Worm (Caenorhabditis elegans): Measurements from ENCODE around the gene magu-4.
A peak's percentile ranks its signal among the peaks of the same experiment; 100 is the strongest.

magu-4 gene

ce11 chrIV:10059175-10059574 lies 49.6 kb downstream of the magu-4 start (continued):
- no peak for TF ChIP-seq ces-1 (GFP tag; optimal IDR thresholded peaks at IDR 0.05)
- no peak for TF ChIP-seq arid-1 (GFP tag; conservative IDR thresholded peaks at IDR 0.05)
- peak; percentile 93 for TF ChIP-seq dve-1 (tag; optimal IDR thresholded peaks at IDR 0.05; ENCODE audit: insufficient read depth)
- TF ChIP-seq lin-1 (GFP tag; IDR thresholded peaks at IDR 0.05): 0 out of 2 replicates have a peak, but pooled peaks have one; percentile 11
- no peak for TF ChIP-seq nhr-111 (GFP tag; optimal IDR thresholded peaks at IDR 0.05)
- TF ChIP-seq nhr-6 (tag; optimal IDR thresholded peaks at IDR 0.05): no peak
- TF ChIP-seq zip-11 (GFP tag; IDR thresholded peaks at IDR 0.05): no peak
- TF ChIP-seq attf-4 (tag; optimal IDR thresholded peaks at IDR 0.05): no peak
- no peak for TF ChIP-seq nhr-10 (tag; optimal IDR thresholded peaks at IDR 0.05)
- no peak for TF ChIP-seq aly-2 (tag; optimal IDR thresholded peaks at IDR 0.05)
- TF ChIP-seq daf-19 (GFP tag; conservative IDR thresholded peaks at IDR 0.05): no peak

ce11 chrIV:10060795-10061194 lies 51.2 kb downstream of the magu-4 start:
- TF ChIP-seq aly-2 (tag; optimal IDR thresholded peaks at IDR 0.05) (no peak), T26A8.4 (GFP tag; IDR thresholded peaks at IDR 0.05) (no peak), dmd-9 (GFP tag; IDR thresholded peaks at IDR 0.05) (no peak), zip-11 (GFP tag; IDR thresholded peaks at IDR 0.05) (no peak), nhr-102 (tag; optimal IDR thresholded peaks at IDR 0.05) (no peak), nhr-10 (tag; optimal IDR thresholded peaks at IDR 0.05) (no peak), ceh-44 (GFP tag; IDR thresholded peaks at IDR 0.05) (no peak), dmd-8 (GFP tag; IDR thresholded peaks at IDR 0.05) (no peak), D1046.2 (GFP tag; IDR thresholded peaks at IDR 0.05) (no peak), spr-3 (GFP tag; optimal IDR thresholded peaks at IDR 0.05) (no peak), gei-8 (GFP tag; optimal IDR thresholded peaks at IDR 0.05) (no peak), daf-16 (GFP tag; optimal IDR thresholded peaks at IDR 0.05) (no peak), daf-16 (tag; optimal IDR thresholded peaks at IDR 0.05) (peak; percentile 50), ceh-20 (GFP tag; IDR thresholded peaks at IDR 0.05) (no peak), dve-1 (tag; optimal IDR thresholded peaks at IDR 0.05; ENCODE audit: insufficient read depth) (no peak), hlh-11 (tag; optimal IDR thresholded peaks at IDR 0.05) (no peak), nhr-6 (tag; optimal IDR thresholded peaks at IDR 0.05) (no peak), pqm-1 (tag; optimal IDR thresholded peaks at IDR 0.05) (peak; percentile 2), spr-1 (tag; optimal IDR thresholded peaks at IDR 0.05) (no peak), zag-1 (tag; optimal IDR thresholded peaks at IDR 0.05) (no peak), dmd-6 (GFP tag; IDR thresholded peaks at IDR 0.05) (peak; percentile 34), lin-1 (GFP tag; IDR thresholded peaks at IDR 0.05) (no peak), aha-1 (tag) (peak; percentile 59), snpc-4 (tag; optimal IDR thresholded peaks at IDR 0.05) (no peak), nhr-28 (tag; optimal IDR thresholded peaks at IDR 0.05) (no peak), zip-2 (tag; optimal IDR thresholded peaks at IDR 0.05) (no peak)

- no peak for TF ChIP-seq F26F4.8 (GFP tag; conservative IDR thresholded peaks at IDR 0.05)
- no peak for TF ChIP-seq ztf-11 (tag; optimal IDR thresholded peaks at IDR 0.05)
- TF ChIP-seq Y5F2A.4 (GFP tag; optimal IDR thresholded peaks at IDR 0.05): no peak
- TF ChIP-seq cey-2 (tag; optimal IDR thresholded peaks at IDR 0.05; ENCODE audit: borderline replicate concordance, insufficient read depth): no peak
- TF ChIP-seq F37D6.2 (tag; optimal IDR thresholded peaks at IDR 0.05): no peak
- TF ChIP-seq nhr-111 (GFP tag; optimal IDR thresholded peaks at IDR 0.05): no peak
- no peak for TF ChIP-seq hif-1 (tag; optimal IDR thresholded peaks at IDR 0.05)
- no peak for TF ChIP-seq nhr-237 (tag; optimal IDR thresholded peaks at IDR 0.05)
- peak; percentile 25; the same call in 1 of the 2 replicates for TF ChIP-seq dmd-6 (GFP tag; IDR thresholded peaks at IDR 0.05)
- no peak for TF ChIP-seq dmd-8 (GFP tag; IDR thresholded peaks at IDR 0.05)
- TF ChIP-seq fkh-10 (GFP tag; optimal IDR thresholded peaks at IDR 0.05): peak; percentile 64
- no peak for TF ChIP-seq R02D3.7 (tag; optimal IDR thresholded peaks at IDR 0.05)
- no peak for TF ChIP-seq ces-1 (GFP tag; optimal IDR thresholded peaks at IDR 0.05)
- TF ChIP-seq pqm-1 (tag; optimal IDR thresholded peaks at IDR 0.05): no peak
- TF ChIP-seq php-3 (GFP tag; IDR thresholded peaks at IDR 0.05): no peak
- peak in 1 of 2 experiments; percentile 32 for TF ChIP-seq mdl-1 (tag; optimal IDR thresholded peaks at IDR 0.05)
- TF ChIP-seq ztf-7 (tag; optimal IDR thresholded peaks at IDR 0.05): no peak
- TF ChIP-seq dpl-1 (GFP tag; optimal IDR thresholded peaks at IDR 0.05): no peak
- no peak for TF ChIP-seq daf-12 (tag; optimal IDR thresholded peaks at IDR 0.05)
- no peak for TF ChIP-seq zfp-2 (tag; optimal IDR thresholded peaks at IDR 0.05)
- TF ChIP-seq madf-9 (GFP tag; conservative IDR thresholded peaks at IDR 0.05): no peak
- TF ChIP-seq pha-4 (GFP tag; IDR thresholded peaks at IDR 0.05): no peak
- TF ChIP-seq pha-4 (tag; optimal IDR thresholded peaks at IDR 0.05): no peak
- TF ChIP-seq Y105C5A.15 (GFP tag; IDR thresholded peaks at IDR 0.05): no peak
- no peak for TF ChIP-seq spr-1 (tag; optimal IDR thresholded peaks at IDR 0.05)
Measured at ce11 chrIV:10062728-10063127, 53.2 kb downstream of the magu-4 start, which contains the start of gene ipla-7. Gene ipla-7, minus strand, starts transcription at chrIV:10062849.
